Worm (Caenorhabditis elegans) whole organism, L2 larva: ENCODE results near the gene cha-1.

Experiments
- R02D3.7 ChIP-seq: fragments of 150-350 bp; optimal IDR thresholded peaks from 2 replicates; lab custom pipeline; 2014; ENCODE audit warnings: missing biosample characterization, missing genetic modification characterization
- ceh-82 ChIP-seq: fragments of 150-350 bp; optimal IDR thresholded peaks from 2 replicates; lab custom pipeline; 2014; ENCODE audit warnings: missing biosample characterization, missing genetic modification characterization
- elt-1 ChIP-seq: fragments of 150-350 bp; optimal IDR thresholded peaks from 2 replicates; lab custom pipeline; 2014; ENCODE audit warnings: missing biosample characterization, missing genetic modification characterization
- nhr-11 ChIP-seq: fragments of 150-350 bp; optimal IDR thresholded peaks from 2 replicates; lab custom pipeline; 2014; ENCODE audit warnings: missing biosample characterization, missing genetic modification characterization
- nhr-77 ChIP-seq: fragments of 150-350 bp; optimal IDR thresholded peaks from 2 replicates; lab custom pipeline; 2014; ENCODE audit warnings: missing biosample characterization, missing genetic modification characterization
- skn-1 ChIP-seq: sonication (generic microtip); optimal IDR thresholded peaks from 2 replicates; lab custom pipeline; 2017; ENCODE audit warnings: missing biosample characterization, missing genetic modification characterization
- sma-3 ChIP-seq: sonication (generic microtip); optimal IDR thresholded peaks from 2 replicates; lab custom pipeline; 2016; ENCODE audit warnings: missing genetic modification reagents, missing genetic modification characterization, missing compliant biosample characterization
- unc-62 ChIP-seq: fragments of 150-350 bp; optimal IDR thresholded peaks from 2 replicates; lab custom pipeline; 2014; ENCODE audit warnings: missing biosample characterization, missing genetic modification reagents, missing genetic modification characterization

DNA sequence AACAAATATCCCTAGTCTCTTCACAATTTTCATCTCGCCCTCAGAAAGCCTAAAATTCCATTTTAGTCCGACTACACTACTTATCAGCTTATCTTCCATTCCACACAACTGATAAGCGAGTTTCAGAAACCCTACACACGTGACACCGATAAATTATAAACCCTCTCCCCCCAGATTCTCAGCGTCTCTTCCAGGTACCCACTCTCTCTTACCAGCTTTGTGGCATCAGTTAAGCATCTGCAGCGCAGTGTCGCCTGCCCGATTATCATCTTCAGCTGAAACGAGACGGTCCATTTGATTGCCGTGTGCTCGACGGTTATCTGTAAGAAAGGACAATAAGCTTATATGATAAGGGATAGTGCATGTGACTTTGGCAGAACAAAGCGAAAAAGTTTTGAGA, 12.7 kb downstream of the cha-1 start:
- TF ChIP-seq elt-1 (tag; lab: Kevin White, UChicago) (no peak), nhr-77 (no peak), R02D3.7 (no peak), unc-62 (GFP tag; lab: Kevin White, UChicago) (no peak), skn-1 (tag; lab: Kevin White, UChicago) (no peak), ceh-82 (tag; lab: Kevin White, UChicago) (no peak), sma-3 (GFP tag; lab: Kevin White, UChicago) (peak; percentile 43), nhr-11 (no peak)
